Worm (Caenorhabditis elegans) whole organism, L3 larva: ENCODE results near the gene mrpl-46.

Experiments used
- R02D3.7 ChIP-seq: fragments of 150-350 bp; optimal IDR thresholded peaks from 2 replicates; lab custom pipeline; 2014; ENCODE audit warnings: missing biosample characterization, missing genetic modification characterization
- ZK546.5 ChIP-seq: sonication (generic microtip); optimal IDR thresholded peaks from 2 replicates; lab custom pipeline; 2017; ENCODE audit warnings: missing biosample characterization, missing genetic modification characterization
- ama-1 ChIP-seq: fragments of 150-350 bp; optimal IDR thresholded peaks from 2 replicates; lab custom pipeline; 2018
- ceh-16 ChIP-seq: sonication (generic microtip); optimal IDR thresholded peaks from 2 replicates; lab custom pipeline; 2017; ENCODE audit warnings: missing biosample characterization, missing genetic modification characterization
- ceh-28 ChIP-seq: fragments of 150-350 bp; optimal IDR thresholded peaks from 2 replicates; lab custom pipeline; 2014; ENCODE audit warnings: missing biosample characterization, missing genetic modification reagents, missing genetic modification characterization
- ceh-82 ChIP-seq: fragments of 150-350 bp; optimal IDR thresholded peaks from 2 replicates; lab custom pipeline; 2014; ENCODE audit warnings: missing biosample characterization, missing genetic modification characterization
- ceh-9 ChIP-seq: sonication (generic microtip); optimal IDR thresholded peaks from 2 replicates; lab custom pipeline; 2018; ENCODE audit warnings: missing biosample characterization, missing genetic modification characterization
- daf-12 ChIP-seq: fragments of 150-350 bp; optimal IDR thresholded peaks from 2 replicates; lab custom pipeline; 2014; ENCODE audit warnings: missing biosample characterization, missing genetic modification reagents, missing genetic modification characterization
- egl-27 ChIP-seq: sonication (generic microtip); optimal IDR thresholded peaks from 4 replicates; lab custom pipeline; 2017; ENCODE audit warnings: missing biosample characterization, missing genetic modification reagents, missing genetic modification characterization
- egl-5 ChIP-seq: fragments of 150-350 bp; optimal IDR thresholded peaks from 2 replicates; lab custom pipeline; 2017; ENCODE audit warnings: missing biosample characterization, missing genetic modification reagents, missing genetic modification characterization, inconsistent platforms
- elt-1 ChIP-seq: fragments of 150-350 bp; optimal IDR thresholded peaks from 2 replicates; lab custom pipeline; 2014; ENCODE audit warnings: missing biosample characterization, missing genetic modification characterization
- elt-2 ChIP-seq: sonication (generic microtip); optimal IDR thresholded peaks from 2 replicates; lab custom pipeline; 2016; ENCODE audit warnings: missing genetic modification reagents, mild to moderate bottlenecking, missing genetic modification characterization, missing compliant biosample characterization
- elt-3 ChIP-seq, 3 experiments: fragments of 150-350 bp in 1 of 3; sonication (generic microtip) in 2 of 3; optimal IDR thresholded peaks; 2 replicates in 2 of 3; 4 replicates in 1 of 3; lab custom pipeline; 2014 to 2017; ENCODE audit warnings: missing biosample characterization in 3 of 3, missing genetic modification characterization in 3 of 3
- eor-1 ChIP-seq, 2 experiments: fragments of 150-350 bp; optimal IDR thresholded peaks; 2 replicates each; lab custom pipeline; 2014 to 2018; ENCODE audit warnings: missing biosample characterization in 2 of 2, missing genetic modification characterization in 2 of 2
- fkh-10 ChIP-seq: sonication (generic microtip); optimal IDR thresholded peaks from 2 replicates; lab custom pipeline; 2017; ENCODE audit warnings: missing biosample characterization, missing genetic modification reagents, missing genetic modification characterization
- fos-1 ChIP-seq: fragments of 150-350 bp; optimal IDR thresholded peaks from 2 replicates; lab custom pipeline; 2014; ENCODE audit warnings: missing biosample characterization, missing genetic modification characterization
- hmg-11 ChIP-seq: sonication (generic microtip); optimal IDR thresholded peaks from 2 replicates; lab custom pipeline; 2016; ENCODE audit warnings: missing genetic modification characterization, missing compliant biosample characterization
- jun-1 ChIP-seq: fragments of 150-350 bp; optimal IDR thresholded peaks from 2 replicates; lab custom pipeline; 2014; ENCODE audit warnings: missing biosample characterization, missing genetic modification reagents, missing genetic modification characterization
- lin-15B ChIP-seq: fragments of 150-350 bp; optimal IDR thresholded peaks from 2 replicates; lab custom pipeline; 2014; ENCODE audit warnings: missing biosample characterization, missing genetic modification characterization
- lin-39 ChIP-seq: fragments of 150-350 bp; optimal IDR thresholded peaks from 2 replicates; lab custom pipeline; 2018; ENCODE audit warnings: missing biosample characterization, missing genetic modification reagents, missing genetic modification characterization
- lsy-12 ChIP-seq: sonication (generic microtip); optimal IDR thresholded peaks from 2 replicates; lab custom pipeline; 2016; ENCODE audit warnings: mild to moderate bottlenecking, missing genetic modification characterization, missing compliant biosample characterization
- mdl-1 ChIP-seq: fragments of 150-350 bp; optimal IDR thresholded peaks from 2 replicates; lab custom pipeline; 2014; ENCODE audit warnings: missing biosample characterization, missing genetic modification characterization
- mml-1 ChIP-seq: fragments of 150-350 bp; sonication (generic microtip); optimal IDR thresholded peaks from 3 replicates; lab custom pipeline; 2014; ENCODE audit warnings: missing biosample characterization, missing genetic modification characterization
- nfya-1 ChIP-seq: sonication (generic microtip); optimal IDR thresholded peaks from 2 replicates; lab custom pipeline; 2017; ENCODE audit warnings: missing genetic modification characterization, mild to moderate bottlenecking, missing compliant biosample characterization, antibody characterized with exemption, moderate library complexity; ENCODE audit not compliant: insufficient read depth
- nhr-12 ChIP-seq: fragments of 150-350 bp; optimal IDR thresholded peaks from 2 replicates; lab custom pipeline; 2014; ENCODE audit warnings: missing biosample characterization, missing genetic modification characterization
- nhr-23 ChIP-seq: fragments of 150-350 bp; optimal IDR thresholded peaks from 2 replicates; lab custom pipeline; 2014; ENCODE audit warnings: missing biosample characterization, missing genetic modification reagents, missing genetic modification characterization
- nhr-237 ChIP-seq: fragments of 150-350 bp; optimal IDR thresholded peaks from 2 replicates; lab custom pipeline; 2014; ENCODE audit warnings: missing biosample characterization, missing genetic modification characterization
- nhr-25 ChIP-seq: sonication (generic microtip); optimal IDR thresholded peaks from 2 replicates; lab custom pipeline; 2017; ENCODE audit warnings: missing biosample characterization, missing genetic modification characterization
- nhr-28 ChIP-seq: fragments of 150-350 bp; optimal IDR thresholded peaks from 2 replicates; lab custom pipeline; 2014; ENCODE audit warnings: missing biosample characterization, missing genetic modification characterization
- nhr-43 ChIP-seq: sonication (generic microtip); optimal IDR thresholded peaks from 2 replicates; lab custom pipeline; 2016; ENCODE audit warnings: mild to moderate bottlenecking, missing genetic modification characterization, missing compliant biosample characterization; ENCODE audit not compliant: poor library complexity, severe bottlenecking
- nhr-76 ChIP-seq: fragments of 150-350 bp; sonication (generic microtip); optimal IDR thresholded peaks from 5 replicates; lab custom pipeline; 2014; ENCODE audit warnings: missing biosample characterization, missing genetic modification characterization
- nhr-77 ChIP-seq: fragments of 150-350 bp; optimal IDR thresholded peaks from 2 replicates; lab custom pipeline; 2014; ENCODE audit warnings: missing biosample characterization, missing genetic modification characterization
- pha-4 ChIP-seq: fragments of 150-350 bp; optimal IDR thresholded peaks from 2 replicates; lab custom pipeline; 2014; ENCODE audit warnings: missing biosample characterization, missing genetic modification reagents, missing genetic modification characterization
- pqm-1 ChIP-seq: fragments of 150-350 bp; optimal IDR thresholded peaks from 2 replicates; lab custom pipeline; 2017; ENCODE audit warnings: missing biosample characterization, missing genetic modification characterization, inconsistent platforms
- sea-2 ChIP-seq: fragments of 150-350 bp; sonication (generic microtip); optimal IDR thresholded peaks from 4 replicates; lab custom pipeline; 2014; ENCODE audit warnings: missing biosample characterization, missing genetic modification reagents, missing genetic modification characterization
- snpc-4 ChIP-seq: fragments of 150-350 bp; optimal IDR thresholded peaks from 2 replicates; lab custom pipeline; 2014; ENCODE audit warnings: missing biosample characterization, missing genetic modification characterization
- tbx-2 ChIP-seq: sonication (generic microtip); optimal IDR thresholded peaks from 2 replicates; lab custom pipeline; 2016; ENCODE audit warnings: mild to moderate bottlenecking, missing genetic modification characterization, missing compliant biosample characterization
- unc-39 ChIP-seq: sonication (generic microtip); optimal IDR thresholded peaks from 4 replicates; lab custom pipeline; 2017; ENCODE audit warnings: missing biosample characterization, missing genetic modification characterization
- unc-62 ChIP-seq: fragments of 150-350 bp; sonication (generic microtip); optimal IDR thresholded peaks from 4 replicates; lab custom pipeline; 2014; ENCODE audit warnings: missing biosample characterization, missing genetic modification reagents, missing genetic modification characterization
- zag-1 ChIP-seq: fragments of 150-350 bp; optimal IDR thresholded peaks from 2 replicates; lab custom pipeline; 2014; ENCODE audit warnings: missing biosample characterization, missing genetic modification characterization
- ztf-11 ChIP-seq: fragments of 150-350 bp; optimal IDR thresholded peaks from 2 replicates; lab custom pipeline; 2014; ENCODE audit warnings: missing biosample characterization, missing genetic modification characterization
- ztf-4 ChIP-seq: fragments of 150-350 bp; optimal IDR thresholded peaks from 2 replicates; lab custom pipeline; 2014; ENCODE audit warnings: missing biosample characterization, missing genetic modification characterization

mrpl-46 gene

DNA sequence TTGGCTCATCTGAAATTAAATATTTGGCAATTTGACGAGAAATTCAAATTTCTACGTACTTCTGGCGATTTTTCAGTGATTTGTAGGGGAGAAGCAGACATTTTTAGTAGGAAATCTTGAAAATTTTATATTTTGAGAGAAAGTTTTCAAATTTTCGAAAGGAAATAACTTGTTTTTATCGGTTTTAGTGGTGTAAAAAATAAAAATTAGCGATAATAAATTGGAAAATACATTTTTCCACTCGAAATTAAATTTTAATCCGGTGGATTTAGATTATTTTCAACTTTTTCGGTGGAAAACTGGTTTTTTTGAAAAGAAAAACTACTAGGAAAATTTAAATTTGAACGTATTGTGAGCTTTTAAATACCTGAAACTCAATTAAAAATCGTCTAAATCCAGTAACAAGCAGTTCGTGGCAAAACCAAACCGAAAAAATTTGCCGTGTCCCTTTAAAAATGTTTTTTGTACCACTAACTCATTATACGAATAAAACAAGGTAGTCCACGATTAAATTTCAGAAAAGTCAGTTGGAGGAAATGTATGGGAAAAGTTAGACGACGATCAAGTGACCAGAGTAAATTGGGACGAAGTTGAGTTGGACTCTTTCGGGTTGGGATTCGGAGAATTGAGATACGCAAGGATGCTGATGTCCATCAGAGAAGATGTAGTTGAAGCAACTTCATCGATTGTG lies 31.3 kb downstream of the mrpl-46 start, which contains the start of the genes madf-1 and Y55F3BR.10:
madf-1 (minus strand) TSS at position 101 of the 691 bp plus-strand sequence.
Y55F3BR.10 (plus strand) TSS at position 641 of the 691 bp plus-strand sequence.
- TF ChIP-seq nhr-237 (tag; lab: Kevin White, UChicago), result no peak
- no peak for TF ChIP-seq ztf-4
- TF ChIP-seq nhr-28 (tag; lab: Kevin White, UChicago), result no peak
- no peak for TF ChIP-seq pqm-1 (tag; lab: Kevin White, UChicago)
- no peak for TF ChIP-seq egl-27
- TF ChIP-seq snpc-4, result no peak

DNA sequence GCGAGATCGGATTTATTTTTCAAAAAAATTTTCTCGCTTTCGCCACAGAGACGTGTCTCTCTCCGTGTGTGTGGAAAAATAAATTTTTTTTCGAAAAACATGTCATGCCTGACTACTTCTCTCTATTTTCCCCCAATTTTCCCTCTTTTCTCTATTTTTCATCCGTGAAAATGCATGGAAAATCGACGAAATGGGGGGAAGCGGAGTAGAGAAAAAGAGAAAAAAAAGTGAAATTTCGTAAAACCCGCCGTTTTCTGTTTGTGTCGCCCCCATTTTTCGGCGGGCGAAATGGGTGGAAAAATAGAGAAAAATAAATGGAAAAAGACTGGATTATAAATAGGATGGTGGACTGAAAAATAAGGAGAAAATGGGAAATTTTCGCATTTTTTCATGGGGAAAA lies 32.9 kb downstream of the mrpl-46 start:
- TF ChIP-seq R02D3.7 (tag; lab: Kevin White, UChicago) (no peak), ztf-11 (tag; lab: Kevin White, UChicago) (no peak), fos-1 (tag; lab: Kevin White, UChicago) (no peak), ama-1 (lab: Kevin White, UChicago) (no peak), nhr-76 (no peak), nhr-237 (tag; lab: Kevin White, UChicago) (no peak), nhr-25 (no peak), ceh-28 (tag; lab: Kevin White, UChicago) (no peak), lsy-12 (tag; lab: Kevin White, UChicago) (no peak), mdl-1 (tag; lab: Kevin White, UChicago) (no peak), ceh-16 (tag; lab: Kevin White, UChicago) (no peak), pha-4 (tag; lab: Kevin White, UChicago) (no peak), ZK546.5 (tag; lab: Kevin White, UChicago) (no peak), tbx-2 (tag; lab: Kevin White, UChicago) (no peak), nhr-23 (tag; lab: Kevin White, UChicago) (peak; percentile 22), lin-39 (tag; lab: Kevin White, UChicago) (no peak), hmg-11 (tag; lab: Kevin White, UChicago) (peak; percentile 79), sea-2 (GFP tag; lab: Kevin White, UChicago) (no peak), ztf-4 (no peak), jun-1 (no peak), daf-12 (tag; lab: Kevin White, UChicago) (no peak), fkh-10 (GFP tag; lab: Kevin White, UChicago) (no peak), zag-1 (tag; lab: Kevin White, UChicago) (no peak), ceh-82 (tag; lab: Kevin White, UChicago) (no peak), elt-1 (tag; lab: Kevin White, UChicago) (no peak), nhr-43 (tag; lab: Kevin White, UChicago) (no peak), mml-1 (tag; lab: Kevin White, UChicago) (no peak), egl-27 (no peak), unc-39 (tag; lab: Kevin White, UChicago) (no peak), nhr-77 (tag; lab: Kevin White, UChicago) (no peak), elt-3 (tag; optimal IDR thresholded peaks at IDR 0.05; lab: Kevin White, UChicago) (no peak), lin-15B (tag; lab: Kevin White, UChicago) (peak; percentile 7), snpc-4 (no peak), nfya-1 (tag; lab: Kevin White, UChicago) (peak; percentile 12)
- TF ChIP-seq, all 47 proteins: peak for 4

DNA sequence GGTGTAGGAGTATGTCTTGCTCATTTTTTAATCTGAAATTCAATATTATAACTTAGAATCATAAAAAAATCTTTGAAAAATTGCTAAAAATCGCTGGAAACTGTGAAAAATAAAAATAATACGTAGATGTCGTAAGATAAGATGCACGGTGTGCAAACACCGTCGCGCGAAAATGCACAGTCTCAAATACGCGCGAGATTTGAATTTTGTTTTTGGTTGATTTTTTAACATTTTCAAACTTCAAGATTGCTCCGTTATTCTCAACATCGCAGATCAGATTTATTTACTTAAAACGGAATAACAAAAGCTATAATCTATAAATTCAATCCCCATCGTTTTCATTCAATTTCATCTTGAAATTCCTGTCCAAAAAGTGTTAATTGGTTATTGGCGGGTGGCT lies 41.5 kb downstream of the mrpl-46 start, which contains the start of gene Y55F3BR.6:
Y55F3BR.6 (minus strand) TSS at position 32 of the 400 bp plus-strand sequence.
- no peak for TF ChIP-seq fos-1 (tag; lab: Kevin White, UChicago)
- no peak for TF ChIP-seq ceh-9 (tag; lab: Kevin White, UChicago)
- TF ChIP-seq egl-5, result no peak
- no peak for TF ChIP-seq nhr-28 (tag; lab: Kevin White, UChicago)
- TF ChIP-seq unc-62 (GFP tag; lab: Kevin White, UChicago), result no peak
- no peak for TF ChIP-seq eor-1 (tag; optimal IDR thresholded peaks at IDR 0.05; lab: Kevin White, UChicago)
- no peak for TF ChIP-seq elt-2 (tag; lab: Kevin White, UChicago)
- TF ChIP-seq nhr-12 (tag; lab: Kevin White, UChicago), result no peak
